Fruit fly (Drosophila melanogaster) whole organism, adult: ENCODE measurements around the gene Act87E.

Experiments
- CG11617 ChIP-seq: fragments of 200-800 bp; sonication (Bioruptor generic); optimal IDR thresholded peaks from 2 replicates; lab custom pipeline; 2017; ENCODE audit warnings: mild to moderate bottlenecking, missing biosample characterization, missing genetic modification reagents, missing genetic modification characterization
- CG12768 ChIP-seq: fragments of 200-800 bp; sonication (Bioruptor generic); optimal IDR thresholded peaks from 2 replicates; lab custom pipeline; 2017; ENCODE audit warnings: missing biosample characterization, missing genetic modification characterization, mild to moderate bottlenecking, moderate library complexity, missing genetic modification reagents
- CG14711 ChIP-seq: fragments of 200-800 bp; sonication (Bioruptor generic); optimal IDR thresholded peaks from 2 replicates; lab custom pipeline; 2018; ENCODE audit warnings: missing biosample characterization, mild to moderate bottlenecking, missing genetic modification characterization, moderate library complexity
- CG1620 ChIP-seq: fragments of 200-800 bp; sonication (Bioruptor generic); optimal IDR thresholded peaks from 2 replicates; lab custom pipeline; 2016; ENCODE audit warnings: missing biosample characterization, missing genetic modification characterization
- CG33017 ChIP-seq: fragments of 200-800 bp; sonication (Bioruptor generic); optimal IDR thresholded peaks from 2 replicates; lab custom pipeline; 2018; ENCODE audit warnings: missing biosample characterization, mild to moderate bottlenecking, missing genetic modification characterization, moderate library complexity
- CG5204 ChIP-seq: fragments of 200-800 bp; sonication (Bioruptor generic); optimal IDR thresholded peaks from 2 replicates; lab custom pipeline; 2016; ENCODE audit warnings: missing biosample characterization, missing genetic modification characterization
- CG7045 ChIP-seq: fragments of 200-800 bp; sonication (Bioruptor generic); optimal IDR thresholded peaks from 2 replicates; lab custom pipeline; 2017; ENCODE audit warnings: missing biosample characterization, mild to moderate bottlenecking, missing genetic modification characterization
- CG7101 ChIP-seq: fragments of 200-800 bp; sonication (Bioruptor generic); optimal IDR thresholded peaks from 2 replicates; lab custom pipeline; 2018; ENCODE audit warnings: missing biosample characterization, mild to moderate bottlenecking, missing genetic modification characterization, moderate library complexity
- Clk ChIP-seq: fragments of 200-800 bp; sonication (Bioruptor generic); optimal IDR thresholded peaks from 2 replicates; lab custom pipeline; 2017; ENCODE audit warnings: missing biosample characterization, missing genetic modification characterization
- Crg-1 ChIP-seq: fragments of 200-800 bp; sonication (Bioruptor generic); optimal IDR thresholded peaks from 2 replicates; lab custom pipeline; 2016; ENCODE audit warnings: missing biosample characterization, missing genetic modification characterization
- Hr96 ChIP-seq: fragments of 200-800 bp; sonication (Bioruptor generic); optimal IDR thresholded peaks from 2 replicates; lab custom pipeline; 2016; ENCODE audit warnings: missing biosample characterization, missing genetic modification characterization
- Mnt ChIP-seq: fragments of 200-800 bp; sonication (Bioruptor generic); optimal IDR thresholded peaks from 2 replicates; lab custom pipeline; 2016; ENCODE audit warnings: missing biosample characterization, mild to moderate bottlenecking, missing genetic modification characterization
- bab1 ChIP-seq: fragments of 200-800 bp; sonication (Bioruptor generic); optimal IDR thresholded peaks from 3 replicates; lab custom pipeline; 2019; ENCODE audit warnings: missing biosample characterization, mild to moderate bottlenecking, missing genetic modification characterization, moderate library complexity
- cic ChIP-seq: fragments of 200-800 bp; sonication (Bioruptor generic); optimal IDR thresholded peaks from 2 replicates; lab custom pipeline; 2017; ENCODE audit warnings: missing biosample characterization, mild to moderate bottlenecking, missing genetic modification characterization, moderate library complexity
- cnc ChIP-seq, 2 experiments: fragments of >200 bp; optimal IDR thresholded peaks; 2 replicates each; lab custom pipeline; 2017
- kay ChIP-seq: fragments of 200-800 bp; sonication (Bioruptor generic); peaks from one replicate; lab custom pipeline; 2016; ENCODE audit warnings: missing biosample characterization, missing genetic modification characterization, borderline replicate concordance
- ovo ChIP-seq: fragments of 200-800 bp; sonication (Bioruptor generic); optimal IDR thresholded peaks from 2 replicates; lab custom pipeline; 2016; ENCODE audit warnings: missing biosample characterization, missing genetic modification characterization
- pad ChIP-seq: fragments of 200-800 bp; sonication (Bioruptor generic); optimal IDR thresholded peaks from 3 replicates; lab custom pipeline; 2017; ENCODE audit warnings: missing biosample characterization, missing genetic modification characterization, mild to moderate bottlenecking, moderate library complexity, missing genetic modification reagents
- tj ChIP-seq: fragments of 200-800 bp; sonication (Bioruptor generic); optimal IDR thresholded peaks from 3 replicates; lab custom pipeline; 2017; ENCODE audit warnings: missing biosample characterization, mild to moderate bottlenecking, missing genetic modification characterization, moderate library complexity
- toe ChIP-seq: fragments of 200-800 bp; sonication (Bioruptor generic); optimal IDR thresholded peaks from 2 replicates; lab custom pipeline; 2016; ENCODE audit warnings: missing biosample characterization, missing genetic modification characterization

Act87E gene

DNA sequence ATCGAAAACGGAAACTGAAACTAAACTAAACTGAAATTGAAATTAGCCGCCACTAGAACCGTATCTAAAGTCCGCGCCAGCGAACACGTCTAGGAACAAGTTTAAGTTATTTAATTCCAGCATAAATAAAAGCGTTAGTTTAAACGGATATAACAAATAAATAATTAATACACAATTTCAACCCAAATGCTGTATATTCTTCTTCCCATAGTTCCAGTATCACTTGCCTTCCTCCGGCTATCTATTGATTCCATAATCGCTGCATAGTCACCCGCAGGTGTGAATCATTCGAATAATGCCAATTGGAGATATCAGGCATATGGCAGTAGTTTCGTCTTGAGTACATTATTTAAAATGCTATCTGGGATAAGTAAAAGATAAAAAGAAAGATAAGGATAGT, 40.7 kb upstream of the Act87E start:
- TF ChIP-seq CG7045 (GFP tag; lab: Kevin White, UChicago) (no peak), toe (GFP tag; lab: Kevin White, UChicago) (no peak), kay (GFP tag; lab: Kevin White, UChicago) (peak; percentile 91)

DNA sequence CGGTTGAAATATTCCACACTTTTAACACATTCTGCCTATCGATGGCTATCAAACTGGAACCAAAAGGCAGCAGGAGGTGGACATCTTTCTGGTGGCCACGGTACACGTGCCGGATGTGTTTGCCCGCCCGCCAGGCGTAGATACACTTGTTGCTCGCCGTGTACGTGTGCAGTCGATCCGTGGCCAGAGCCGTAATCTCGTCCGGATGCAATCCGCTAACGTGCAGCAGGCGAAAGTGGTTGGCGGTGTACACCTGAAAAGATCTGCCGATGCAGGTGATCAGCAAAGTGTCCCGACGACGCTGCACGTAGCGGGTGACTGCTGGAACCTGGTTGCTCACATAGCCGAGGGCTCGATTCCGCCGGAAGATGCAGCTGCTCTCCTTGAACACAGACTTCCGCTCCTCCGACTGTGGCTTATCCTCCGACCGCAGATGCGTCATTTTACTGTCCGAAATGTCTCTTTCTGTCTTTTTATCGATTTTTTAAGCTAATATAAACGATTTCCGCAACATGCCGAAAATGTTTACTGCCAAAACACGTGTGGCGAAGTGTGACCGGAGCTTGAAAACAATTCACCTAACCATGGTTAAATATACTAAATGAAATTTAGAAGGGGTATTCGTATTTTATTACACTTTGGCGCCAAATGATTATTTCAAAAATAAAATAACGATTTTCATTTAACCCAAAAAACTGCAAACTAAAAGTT, 37.5 kb upstream of the Act87E start, which contains the start of gene CG9799:
TSS of gene CG9799 (minus strand) at position 550 of the 711 bp plus-strand sequence.
- TF ChIP-seq CG7045 (GFP tag; lab: Kevin White, UChicago) (no peak), bab1 (GFP tag; lab: Kevin White, UChicago) (peak; percentile 26), CG7101 (tag; lab: Kevin White, UChicago) (no peak), Mnt (GFP tag; lab: Kevin White, UChicago) (peak; percentile 99), cic (GFP tag; lab: Kevin White, UChicago) (no peak)

DNA sequence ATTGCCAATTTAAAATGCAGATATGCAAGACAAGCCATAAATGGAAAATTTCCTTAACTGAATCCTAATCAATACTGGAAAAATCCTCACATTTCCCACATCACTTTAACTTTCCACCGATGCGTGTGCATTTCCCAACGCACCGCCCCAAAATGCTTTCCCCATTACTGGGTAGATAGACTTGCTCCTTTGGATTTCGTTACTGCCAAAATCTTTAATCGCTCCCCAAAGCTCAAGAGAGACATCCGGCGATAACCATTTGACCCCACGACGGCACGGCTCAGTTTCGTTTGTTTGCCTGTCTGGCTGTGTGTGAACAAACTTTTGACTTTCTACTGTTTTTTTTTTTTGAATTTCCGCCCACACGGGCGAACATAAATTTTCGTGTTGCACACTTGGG, 35.3 kb upstream of the Act87E start:
- TF ChIP-seq cic (GFP tag; lab: Kevin White, UChicago) = no peak
- TF ChIP-seq CG11617 = no peak
- no peak for TF ChIP-seq CG14711 (tag; lab: Kevin White, UChicago)
- TF ChIP-seq Hr96 = no peak
- TF ChIP-seq bab1 (GFP tag; lab: Kevin White, UChicago) = no peak
- TF ChIP-seq tj (GFP tag; lab: Kevin White, UChicago) = no peak
- no peak for TF ChIP-seq Crg-1 (GFP tag; lab: Kevin White, UChicago)
- TF ChIP-seq Mnt (GFP tag; lab: Kevin White, UChicago) = no peak
- no peak for TF ChIP-seq ovo (GFP tag; lab: Kevin White, UChicago)
- TF ChIP-seq CG33017 = no peak
- TF ChIP-seq cnc (optimal IDR thresholded peaks at IDR 0.05; lab: Kevin White, UChicago) = no peak
- TF ChIP-seq CG1620 (GFP tag; lab: Kevin White, UChicago) = no peak
- no peak for TF ChIP-seq CG5204 (GFP tag; lab: Kevin White, UChicago)
- TF ChIP-seq kay (GFP tag; lab: Kevin White, UChicago) = no peak

DNA sequence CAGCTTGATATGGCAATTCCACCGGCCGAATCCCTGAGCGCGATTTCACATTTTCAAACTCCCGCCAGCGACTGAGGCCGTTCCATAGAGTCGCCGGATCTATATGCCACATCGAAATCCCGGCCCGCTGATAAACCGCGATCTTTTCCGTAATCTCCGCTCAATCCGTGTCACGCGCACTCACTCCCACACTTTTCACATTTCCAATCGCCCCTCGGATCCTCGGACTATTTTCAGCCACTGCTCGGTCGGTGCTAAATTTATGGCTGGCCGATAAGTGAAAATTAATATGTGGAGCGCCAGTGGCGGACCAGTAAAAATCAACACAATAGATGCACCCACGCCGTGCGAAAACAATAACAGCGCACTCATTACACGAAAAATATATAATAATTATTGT, 32.8 kb upstream of the Act87E start:
- TF ChIP-seq CG5204 (GFP tag; lab: Kevin White, UChicago) = no peak
- TF ChIP-seq toe (GFP tag; lab: Kevin White, UChicago) = no peak
- no peak for TF ChIP-seq CG11617
- no peak for TF ChIP-seq Hr96
- no peak for TF ChIP-seq pad
- TF ChIP-seq kay (GFP tag; lab: Kevin White, UChicago) = no peak
- TF ChIP-seq CG14711 (tag; lab: Kevin White, UChicago) = no peak
- TF ChIP-seq CG33017 = no peak
- no peak for TF ChIP-seq CG7101 (tag; lab: Kevin White, UChicago)
- TF ChIP-seq cic (GFP tag; lab: Kevin White, UChicago) = no peak
- TF ChIP-seq CG12768 (GFP tag; lab: Kevin White, UChicago) = no peak
- no peak for TF ChIP-seq tj (GFP tag; lab: Kevin White, UChicago)

DNA sequence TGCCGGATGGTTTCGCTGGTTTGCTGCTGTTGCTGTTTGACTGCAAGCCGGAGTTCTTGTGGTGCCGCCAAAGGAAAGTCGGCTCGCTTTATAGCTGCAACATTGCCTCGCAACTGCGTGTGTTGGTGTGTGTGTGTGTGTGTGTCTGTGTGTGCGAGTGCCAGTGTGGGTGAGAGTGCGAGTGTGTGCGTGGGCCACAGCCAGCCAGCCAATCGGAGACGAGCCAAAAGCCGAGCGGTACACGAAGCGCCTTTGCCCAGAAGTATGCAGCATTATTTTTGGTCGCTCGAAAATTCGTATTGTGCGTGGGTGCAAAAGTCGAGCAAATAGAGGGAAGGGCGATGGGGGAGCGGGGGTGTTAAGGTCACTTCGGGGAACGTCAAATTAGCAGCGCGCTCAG, 30.6 kb upstream of the Act87E start, which contains the start of gene CCHa2:
TSS of gene CCHa2 (minus strand) at position 65 of the 400 bp plus-strand sequence.
- TF ChIP-seq Clk (GFP tag; lab: Kevin White, UChicago) (no peak), Mnt (GFP tag; lab: Kevin White, UChicago) (no peak), cic (GFP tag; lab: Kevin White, UChicago) (no peak), cnc (optimal IDR thresholded peaks at IDR 0.05; lab: Kevin White, UChicago) (no peak), CG14711 (tag; lab: Kevin White, UChicago) (no peak), Hr96 (no peak), CG11617 (no peak), CG7101 (tag; lab: Kevin White, UChicago) (no peak), tj (GFP tag; lab: Kevin White, UChicago) (no peak), ovo (GFP tag; lab: Kevin White, UChicago) (no peak), CG5204 (GFP tag; lab: Kevin White, UChicago) (no peak), toe (GFP tag; lab: Kevin White, UChicago) (no peak), Crg-1 (GFP tag; lab: Kevin White, UChicago) (no peak)

dm6 chr3R:13397040-13397439, 28.7 kb upstream of the Act87E start, which contains the start of gene CG14374:
Gene CG14374 (minus strand): TSS chr3R:13397140.
- TF ChIP-seq CG12768 (GFP tag; lab: Kevin White, UChicago) = no peak
- no peak for TF ChIP-seq cnc (optimal IDR thresholded peaks at IDR 0.05; lab: Kevin White, UChicago)
- no peak for TF ChIP-seq Hr96
- no peak for TF ChIP-seq kay (GFP tag; lab: Kevin White, UChicago)

- TF ChIP-seq CG7101 (tag; lab: Kevin White, UChicago) (no peak), CG5204 (GFP tag; lab: Kevin White, UChicago) (no peak), CG12768 (GFP tag; lab: Kevin White, UChicago) (no peak), pad (no peak)
These were observed 28.2 kb upstream of the Act87E start, which contains the start of gene CG14377 for dm6 chr3R:13397535-13397934. Gene CG14377 (plus strand): TSS chr3R:13397835.
